Worm (Caenorhabditis elegans) whole organism, young adult: ENCODE measurements around the gene F49E10.4.

ENCODE experiments used
- F37B4.10 ChIP-seq: fragments of 200-800 bp; sonication (Bioruptor generic); IDR thresholded peaks from 2 replicates; pipeline ENCODE4 v1.3.6; 2022; ENCODE audit warnings: missing genetic modification characterization, missing compliant biosample characterization
- dox-1 ChIP-seq: fragments of 200-800 bp; sonication (Bioruptor generic); IDR thresholded peaks from 2 replicates; pipeline ENCODE4 v1.3.6; 2022; ENCODE audit warnings: missing genetic modification reagents, missing genetic modification characterization, missing compliant biosample characterization
- dpff-1 ChIP-seq: sonication (generic microtip); optimal IDR thresholded peaks from 2 replicates; lab custom pipeline; 2017; ENCODE audit warnings: mild to moderate bottlenecking, missing genetic modification characterization, missing compliant biosample characterization
- dpl-1 ChIP-seq: fragments of 150-350 bp; optimal IDR thresholded peaks from 2 replicates; lab custom pipeline; 2014; ENCODE audit warnings: missing biosample characterization, missing genetic modification reagents, missing genetic modification characterization
- ets-4 ChIP-seq: fragments of 200-800 bp; sonication (Bioruptor generic); optimal IDR thresholded peaks from 2 replicates; lab custom pipeline; 2018; ENCODE audit warnings: mild to moderate bottlenecking, missing genetic modification characterization, missing compliant biosample characterization
- let-526 ChIP-seq: fragments of 200-800 bp; sonication (Bioruptor generic); IDR thresholded peaks from 2 replicates; pipeline ENCODE4 v1.3.6; 2022; ENCODE audit warnings: missing genetic modification reagents, missing genetic modification characterization, missing compliant biosample characterization
- lsl-1 ChIP-seq: fragments of 200-800 bp; sonication (Bioruptor generic); optimal IDR thresholded peaks from 2 replicates; lab custom pipeline; 2018; ENCODE audit warnings: mild to moderate bottlenecking, missing genetic modification characterization, moderate library complexity, missing compliant biosample characterization
- madf-3 ChIP-seq: fragments of 200-800 bp; sonication (Bioruptor generic); IDR thresholded peaks from 2 replicates; pipeline ENCODE4 v1.3.6; 2022; ENCODE audit warnings: missing genetic modification reagents, missing genetic modification characterization, missing compliant biosample characterization
- nhr-90 ChIP-seq: sonication (generic microtip); optimal IDR thresholded peaks from 2 replicates; lab custom pipeline; 2016; ENCODE audit warnings: missing genotype, mild to moderate bottlenecking, missing genetic modification characterization, missing compliant biosample characterization
- tbp1 ChIP-seq: fragments of 200-800 bp; sonication (Bioruptor generic); optimal IDR thresholded peaks from 2 replicates; lab custom pipeline; 2018; ENCODE audit warnings: mild to moderate bottlenecking, missing genetic modification characterization, missing compliant biosample characterization
- ztf-3 ChIP-seq: fragments of 200-800 bp; sonication (Bioruptor generic); optimal IDR thresholded peaks from 2 replicates; lab custom pipeline; 2018; ENCODE audit warnings: mild to moderate bottlenecking, missing genetic modification characterization, missing compliant biosample characterization

DNA sequence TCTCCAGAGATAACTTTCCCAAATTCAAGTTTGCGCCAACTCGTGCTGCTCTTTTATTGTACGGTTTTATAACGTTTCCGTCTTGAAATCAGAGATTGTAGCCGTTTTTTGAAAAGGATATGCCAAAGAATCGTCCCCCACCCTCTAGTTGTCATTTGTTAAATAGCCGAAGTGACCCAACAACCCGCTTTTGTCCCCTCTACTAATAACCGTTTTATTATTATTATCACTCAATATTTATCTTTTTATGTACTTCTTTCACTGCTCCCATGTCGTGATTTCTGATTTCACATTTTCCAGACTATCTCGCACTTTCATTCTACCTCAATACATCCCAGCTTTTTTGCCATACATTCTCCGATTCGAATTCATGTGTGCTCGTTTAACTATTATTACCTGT is 48.7 kb upstream of the F49E10.4 start:
- TF ChIP-seq dpff-1 (tag; lab: Kevin White, UChicago) (no peak), dox-1 (GFP tag; lab: Robert Waterston, UW) (no peak), ets-4 (GFP tag; lab: Kevin White, UChicago) (no peak), let-526 (GFP tag; lab: Robert Waterston, UW) (no peak), nhr-90 (tag; lab: Kevin White, UChicago) (no peak), madf-3 (GFP tag; lab: Robert Waterston, UW) (no peak), lsl-1 (GFP tag; lab: Kevin White, UChicago) (no peak), tbp1 (GFP tag; lab: Kevin White, UChicago) (no peak), F37B4.10 (GFP tag; lab: Robert Waterston, UW) (no peak), dpl-1 (GFP tag; lab: Kevin White, UChicago) (no peak), ztf-3 (GFP tag; lab: Kevin White, UChicago) (no peak)
